Fruit fly (Drosophila melanogaster) whole organism, wandering third instar larva: ENCODE data around the gene CG7806.
A peak's percentile ranks its signal among the peaks of the same experiment; 100 is the strongest.

ENCODE experiments used
- Abd-B ChIP-seq: fragments of >200 bp; optimal IDR thresholded peaks from 2 replicates; lab custom pipeline; 2017; ENCODE audit warnings: missing biosample characterization, missing genetic modification characterization
- CG32264 ChIP-seq: fragments of 200-800 bp; sonication (Bioruptor generic); optimal IDR thresholded peaks from 2 replicates; lab custom pipeline; 2016; ENCODE audit warnings: missing biosample characterization, missing genetic modification characterization
- CG9705 ChIP-seq: fragments of 200-800 bp; sonication (Bioruptor generic); optimal IDR thresholded peaks from 2 replicates; lab custom pipeline; 2018; ENCODE audit warnings: missing biosample characterization, mild to moderate bottlenecking, missing genetic modification characterization
- CrebA ChIP-seq: fragments of 200-800 bp; sonication (Bioruptor generic); optimal IDR thresholded peaks from 2 replicates; lab custom pipeline; 2016; ENCODE audit warnings: missing biosample characterization, mild to moderate bottlenecking, missing genetic modification characterization, borderline replicate concordance
- Dfd ChIP-seq: fragments of >200 bp; optimal IDR thresholded peaks from 2 replicates; lab custom pipeline; 2017; ENCODE audit warnings: missing biosample characterization, missing genetic modification characterization
- Dif ChIP-seq: fragments of 200-275, 200-300 bp; sonication (Bioruptor generic); optimal IDR thresholded peaks from 2 replicates; lab custom pipeline; 2018; ENCODE audit warnings: missing biosample characterization, missing genetic modification characterization; ENCODE audit not compliant: partially characterized antibody
- GATAd ChIP-seq: sonication (Bioruptor generic); optimal IDR thresholded peaks from 2 replicates; lab custom pipeline; 2016; ENCODE audit warnings: missing biosample characterization, missing genetic modification characterization
- HLH106 ChIP-seq: fragments of 200-800 bp; optimal IDR thresholded peaks from 3 replicates; lab custom pipeline; 2019; ENCODE audit warnings: missing biosample characterization, mild to moderate bottlenecking, missing genetic modification characterization, moderate library complexity
- Hnf4 ChIP-seq: fragments of 200-800 bp; sonication (Bioruptor generic); optimal IDR thresholded peaks from 2 replicates; lab custom pipeline; 2016; ENCODE audit warnings: missing biosample characterization, mild to moderate bottlenecking, missing genetic modification characterization
- Hr78 ChIP-seq: fragments of >200 bp; optimal IDR thresholded peaks from 2 replicates; lab custom pipeline; 2017; ENCODE audit warnings: missing biosample characterization, missing genetic modification characterization
- Hr83 ChIP-seq: fragments of 200-300 bp; sonication (Bioruptor generic); optimal IDR thresholded peaks from 2 replicates; lab custom pipeline; 2016; ENCODE audit warnings: missing biosample characterization, mild to moderate bottlenecking, missing genetic modification characterization, moderate library complexity; ENCODE audit not compliant: poor library complexity, severe bottlenecking
- Jra ChIP-seq: sonication (Bioruptor generic); optimal IDR thresholded peaks from 2 replicates; lab custom pipeline; 2016; ENCODE audit warnings: missing biosample characterization, missing genetic modification characterization
- Mio ChIP-seq: sonication (Bioruptor generic); optimal IDR thresholded peaks from 2 replicates; lab custom pipeline; 2016; ENCODE audit warnings: missing biosample characterization, missing genetic modification characterization
- Myc ChIP-seq: fragments of >200 bp; optimal IDR thresholded peaks from 2 replicates; lab custom pipeline; 2017
- OdsH ChIP-seq: fragments of 200-800 bp; sonication (Bioruptor generic); optimal IDR thresholded peaks from 2 replicates; lab custom pipeline; 2016; ENCODE audit warnings: missing biosample characterization, mild to moderate bottlenecking, missing genetic modification characterization
- Rel ChIP-seq, 2 experiments: fragments of 200-800 bp; sonication (Bioruptor generic) in 1 of 2; optimal IDR thresholded peaks; 2 replicates in 1 of 2; 3 replicates in 1 of 2; lab custom pipeline; 2016 to 2019; ENCODE audit warnings: mild to moderate bottlenecking in 2 of 2, missing biosample characterization in 2 of 2, missing genetic modification characterization in 2 of 2, moderate library complexity in 1 of 2
- Sp1 ChIP-seq: fragments of 200-800 bp; sonication (Bioruptor generic); optimal IDR thresholded peaks from 3 replicates; lab custom pipeline; 2019; ENCODE audit warnings: missing biosample characterization, mild to moderate bottlenecking, missing genetic modification characterization, moderate library complexity
- br ChIP-seq: fragments of 200-800 bp; sonication (Bioruptor generic); optimal IDR thresholded peaks from 2 replicates; lab custom pipeline; 2016; ENCODE audit warnings: missing biosample characterization, missing genetic modification characterization
- brk ChIP-seq: fragments of 200-800 bp; sonication (Bioruptor generic); optimal IDR thresholded peaks from 2 replicates; lab custom pipeline; 2016; ENCODE audit warnings: missing biosample characterization, mild to moderate bottlenecking, missing genetic modification characterization
- dl ChIP-seq, 2 experiments: fragments of 175-275, 200-275 bp in 1 of 2; fragments of 200-275 bp in 1 of 2; sonication (Bioruptor generic); optimal IDR thresholded peaks; lab custom pipeline; 2018; ENCODE audit warnings: mild to moderate bottlenecking in 2 of 2, missing biosample characterization in 2 of 2, missing genetic modification characterization in 2 of 2, moderate library complexity in 2 of 2; ENCODE audit not compliant: partially characterized antibody in 2 of 2, insufficient read depth in 1 of 2
- dmrt93B ChIP-seq: fragments of 200-800 bp; sonication (Bioruptor generic); optimal IDR thresholded peaks from 2 replicates; lab custom pipeline; 2018; ENCODE audit warnings: missing biosample characterization, mild to moderate bottlenecking, missing genetic modification characterization
- dsf ChIP-seq: sonication (Bioruptor generic); optimal IDR thresholded peaks from 2 replicates; lab custom pipeline; 2016; ENCODE audit warnings: missing biosample characterization, missing genetic modification characterization, borderline replicate concordance
- ey ChIP-seq: fragments of 200-800 bp; sonication (Bioruptor generic); optimal IDR thresholded peaks from 2 replicates; lab custom pipeline; 2016; ENCODE audit warnings: missing biosample characterization, missing genetic modification characterization
- foxo ChIP-seq, 2 experiments: fragments of 200-800 bp; sonication (Bioruptor generic); optimal IDR thresholded peaks; 2 replicates in 1 of 2; 3 replicates in 1 of 2; lab custom pipeline; 2016 to 2017; ENCODE audit warnings: missing biosample characterization in 2 of 2, missing genetic modification characterization in 2 of 2
- fru ChIP-seq: fragments of 200-800 bp; sonication (Bioruptor generic); optimal IDR thresholded peaks from 3 replicates; lab custom pipeline; 2016; ENCODE audit warnings: missing biosample characterization, mild to moderate bottlenecking, missing genetic modification characterization
- h ChIP-seq: fragments of 200-800 bp; sonication (Bioruptor generic); optimal IDR thresholded peaks from 3 replicates; lab custom pipeline; 2016; ENCODE audit warnings: missing biosample characterization, mild to moderate bottlenecking, missing genetic modification characterization
- jim ChIP-seq: fragments of 175-275, 200-325 bp; sonication (Bioruptor generic); optimal IDR thresholded peaks from 2 replicates; lab custom pipeline; 2016; ENCODE audit warnings: missing biosample characterization, mild to moderate bottlenecking, missing genetic modification characterization
- pan ChIP-seq: fragments of >200 bp; optimal IDR thresholded peaks from 2 replicates; lab custom pipeline; 2017
- psq ChIP-seq: fragments of 200-800 bp; sonication (Bioruptor generic); optimal IDR thresholded peaks from 3 replicates; lab custom pipeline; 2017; ENCODE audit warnings: missing biosample characterization, mild to moderate bottlenecking, missing genetic modification characterization, moderate library complexity
- rgr ChIP-seq: fragments of 200-800 bp; sonication (Bioruptor generic); optimal IDR thresholded peaks from 3 replicates; lab custom pipeline; 2016; ENCODE audit warnings: missing biosample characterization, mild to moderate bottlenecking, missing genetic modification characterization
- sage ChIP-seq: fragments of 200-800 bp; sonication (Bioruptor generic); optimal IDR thresholded peaks from 2 replicates; lab custom pipeline; 2016; ENCODE audit warnings: missing biosample characterization, mild to moderate bottlenecking, missing genetic modification characterization
- sv ChIP-seq: fragments of 200-800 bp; sonication (Bioruptor generic); optimal IDR thresholded peaks from 3 replicates; lab custom pipeline; 2016; ENCODE audit warnings: missing biosample characterization, missing genetic modification characterization
- tai ChIP-seq: sonication (Bioruptor generic); optimal IDR thresholded peaks from 2 replicates; lab custom pipeline; 2016; ENCODE audit warnings: missing biosample characterization, missing genetic modification characterization
- usp ChIP-seq: fragments of >200 bp; optimal IDR thresholded peaks from 2 replicates; lab custom pipeline; 2017; ENCODE audit warnings: missing biosample characterization, missing genetic modification characterization
- woc ChIP-seq: sonication (Bioruptor generic); optimal IDR thresholded peaks from 2 replicates; lab custom pipeline; 2016; ENCODE audit warnings: missing biosample characterization, mild to moderate bottlenecking, missing genetic modification characterization

The CG7806 gene

dm6 chr2L:8338039-8338438 lies 26.8 kb downstream of the CG7806 start, which contains the start of gene witty:
witty (plus strand) TSS chr2L:8338287.
- TF ChIP-seq Hr83 (GFP tag; lab: Kevin White, UChicago): no peak
- no peak for TF ChIP-seq CG32264

- TF ChIP-seq Rel (GFP tag; optimal IDR thresholded peaks at IDR 0.05; lab: Kevin White, UChicago): no peak
- TF ChIP-seq Rel (tag; optimal IDR thresholded peaks at IDR 0.05; lab: Kevin White, UChicago): peak; percentile 96
- no peak for TF ChIP-seq dl (GFP tag; optimal IDR thresholded peaks at IDR 0.05; lab: Kevin White, UChicago; ENCODE audit: insufficient read depth in 1 of 2, partially characterized antibody in 2 of 2)
- no peak for TF ChIP-seq foxo (GFP tag; optimal IDR thresholded peaks at IDR 0.05; lab: Kevin White, UChicago)
- no peak for TF ChIP-seq CG32264
Measured at dm6 chr2L:8339751-8340349, 28.7 kb downstream of the CG7806 start.

- TF ChIP-seq psq: no peak
- TF ChIP-seq dsf: no peak
- TF ChIP-seq Dfd: no peak
- TF ChIP-seq br: no peak
- TF ChIP-seq Myc (lab: Kevin White, UChicago): no peak
- no peak for TF ChIP-seq ey (GFP tag; lab: Kevin White, UChicago)
- TF ChIP-seq dmrt93B (GFP tag; lab: Kevin White, UChicago): no peak
- TF ChIP-seq jim (GFP tag; lab: Kevin White, UChicago): no peak
Measured at dm6 chr2L:8342395-8342794, 31.2 kb downstream of the CG7806 start, which contains the start of gene CG14273. CG14273 (plus strand) TSS chr2L:8342695.

dm6 chr2L:8344536-8344935 lies 33.3 kb downstream of the CG7806 start:
- TF ChIP-seq Abd-B (GFP tag; lab: Kevin White, UChicago) (no peak), Rel (GFP tag; optimal IDR thresholded peaks at IDR 0.05; lab: Kevin White, UChicago) (no peak), Rel (tag; optimal IDR thresholded peaks at IDR 0.05; lab: Kevin White, UChicago) (peak; percentile 20), h (GFP tag; lab: Kevin White, UChicago) (peak; percentile 63), CG9705 (GFP tag; lab: Kevin White, UChicago) (no peak)

dm6 chr2L:8346260-8346659 lies 35.1 kb downstream of the CG7806 start, which contains the start of gene CG7778:
CG7778 (plus strand) TSS chr2L:8346620.
- no peak for TF ChIP-seq Mio (GFP tag; lab: Kevin White, UChicago)
- no peak for TF ChIP-seq jim (GFP tag; lab: Kevin White, UChicago)
- no peak for TF ChIP-seq woc (GFP tag; lab: Kevin White, UChicago)
- TF ChIP-seq Dif (GFP tag; lab: Kevin White, UChicago): peak; percentile 26
- TF ChIP-seq CG9705 (GFP tag; lab: Kevin White, UChicago): no peak
- TF ChIP-seq sage (GFP tag; lab: Kevin White, UChicago): no peak
- TF ChIP-seq fru: no peak
- TF ChIP-seq sv (GFP tag; lab: Kevin White, UChicago): no peak

dm6 chr2L:8350560-8351171 lies 39.5 kb downstream of the CG7806 start:
- no peak for TF ChIP-seq psq
- TF ChIP-seq Jra: no peak
- TF ChIP-seq Hr78 (GFP tag; lab: Kevin White, UChicago): no peak
- no peak for TF ChIP-seq usp (GFP tag; lab: Kevin White, UChicago)
- peak; percentile 15 for TF ChIP-seq tai
- peak in 1 of 2 experiments; percentile 9 for TF ChIP-seq foxo (GFP tag; optimal IDR thresholded peaks at IDR 0.05; lab: Kevin White, UChicago)
- no peak for TF ChIP-seq Rel (GFP tag; optimal IDR thresholded peaks at IDR 0.05; lab: Kevin White, UChicago)
- peak; percentile 64 for TF ChIP-seq Rel (tag; optimal IDR thresholded peaks at IDR 0.05; lab: Kevin White, UChicago)
- TF ChIP-seq Dif (GFP tag; lab: Kevin White, UChicago): no peak
- TF ChIP-seq dl (GFP tag; optimal IDR thresholded peaks at IDR 0.05; lab: Kevin White, UChicago; ENCODE audit: insufficient read depth in 1 of 2, partially characterized antibody in 2 of 2): no peak
- no peak for TF ChIP-seq Sp1 (GFP tag; lab: Kevin White, UChicago)
- TF ChIP-seq Hnf4 (GFP tag; lab: Kevin White, UChicago): no peak
- no peak for TF ChIP-seq CG9705 (GFP tag; lab: Kevin White, UChicago)
- no peak for TF ChIP-seq pan (lab: Kevin White, UChicago)
- peak; percentile 37 for TF ChIP-seq OdsH (GFP tag; lab: Kevin White, UChicago)
- TF ChIP-seq dsf: no peak
- TF ChIP-seq GATAd (GFP tag; lab: Kevin White, UChicago): no peak
- TF ChIP-seq brk (GFP tag; lab: Kevin White, UChicago): no peak
- peak; percentile 18 for TF ChIP-seq h (GFP tag; lab: Kevin White, UChicago)
- peak; percentile 11 for TF ChIP-seq CrebA (GFP tag; lab: Kevin White, UChicago)
- no peak for TF ChIP-seq HLH106 (tag; lab: Kevin White, UChicago)
- TF ChIP-seq Dfd: no peak
- peak; percentile 62 for TF ChIP-seq Hr83 (GFP tag; lab: Kevin White, UChicago)
- no peak for TF ChIP-seq woc (GFP tag; lab: Kevin White, UChicago)
- TF ChIP-seq rgr (GFP tag; lab: Kevin White, UChicago): peak; percentile 59
- no peak for TF ChIP-seq fru
- TF ChIP-seq dmrt93B (GFP tag; lab: Kevin White, UChicago): no peak
- TF ChIP-seq sage (GFP tag; lab: Kevin White, UChicago): no peak
